Fruit fly (Drosophila melanogaster) whole organism, embryonic: ENCODE results near the gene dsd.

ENCODE experiments used
- Aef1 ChIP-seq: fragments of 200-800 bp; sonication (Bioruptor generic); IDR thresholded peaks from 3 replicates; pipeline ENCODE4 v1.3.6; 2022; ENCODE audit warnings: missing biosample characterization, missing genetic modification characterization
- Asciz ChIP-seq: fragments of 200-800 bp; sonication (Bioruptor generic); optimal IDR thresholded peaks from 2 replicates; lab custom pipeline; 2017; ENCODE audit warnings: missing biosample characterization, mild to moderate bottlenecking, missing genetic modification characterization, missing genetic modification reagents
- Awh ChIP-seq: fragments of 200-800 bp; sonication (Bioruptor generic); IDR thresholded peaks from 2 replicates; pipeline ENCODE4, ENCODE4 v1.3.6; 2022; ENCODE audit warnings: missing biosample characterization, missing genetic modification characterization
- CG10979 ChIP-seq: fragments of 200-800 bp; sonication (Bioruptor generic); optimal IDR thresholded peaks from 2 replicates; lab custom pipeline; 2018; ENCODE audit warnings: missing biosample characterization, mild to moderate bottlenecking, missing genetic modification characterization, moderate library complexity
- CG11456 ChIP-seq: fragments of 200-800 bp; sonication (Bioruptor generic); IDR thresholded peaks from 3 replicates; pipeline ENCODE4 v1.3.6; 2022; ENCODE audit warnings: missing biosample characterization, missing genetic modification characterization
- CG12219 ChIP-seq: fragments of 200-800 bp; sonication (Bioruptor generic); optimal IDR thresholded peaks from 3 replicates; lab custom pipeline; 2018; ENCODE audit warnings: missing biosample characterization, mild to moderate bottlenecking, missing genetic modification characterization
- CG13287 ChIP-seq: fragments of 200-800 bp; sonication (Bioruptor generic); IDR thresholded peaks from 2 replicates; pipeline ENCODE4 v1.3.6; 2022; ENCODE audit warnings: missing biosample characterization, missing genetic modification characterization; ENCODE audit not compliant: partially characterized antibody
- CG13424 ChIP-seq: fragments of 200-800 bp; sonication (Bioruptor generic); optimal IDR thresholded peaks from 2 replicates; lab custom pipeline; 2019; ENCODE audit warnings: missing biosample characterization, mild to moderate bottlenecking, missing genetic modification characterization, moderate library complexity
- CG14014 ChIP-seq: fragments of 200-800 bp; sonication (Bioruptor generic); IDR thresholded peaks from 2 replicates; pipeline ENCODE4 v1.3.6; 2022; ENCODE audit warnings: missing biosample characterization, missing genetic modification characterization
- CG1529 ChIP-seq: fragments of 200-800 bp; sonication (Bioruptor generic); optimal IDR thresholded peaks from 3 replicates; lab custom pipeline; 2018; ENCODE audit warnings: missing biosample characterization, missing genetic modification characterization
- CG15696 ChIP-seq: fragments of 200-800 bp; sonication (Bioruptor generic); optimal IDR thresholded peaks from 2 replicates; lab custom pipeline; 2019; ENCODE audit warnings: missing biosample characterization, mild to moderate bottlenecking, missing genetic modification characterization, moderate library complexity
- CG1603 ChIP-seq: fragments of 200-800 bp; sonication (Bioruptor generic); optimal IDR thresholded peaks from 2 replicates; lab custom pipeline; 2019; ENCODE audit warnings: missing biosample characterization, mild to moderate bottlenecking, missing genetic modification characterization, moderate library complexity
- CG16779 ChIP-seq: fragments of 200-800 bp; sonication (Bioruptor generic); IDR thresholded peaks from 2 replicates; pipeline ENCODE4 v1.3.6; 2022; ENCODE audit warnings: missing biosample characterization, missing genetic modification characterization
- CG18764 ChIP-seq: fragments of 200-800 bp; sonication (Bioruptor generic); optimal IDR thresholded peaks from 3 replicates; lab custom pipeline; 2016; ENCODE audit warnings: missing biosample characterization, missing genetic modification characterization
- CG2875 ChIP-seq: fragments of 200-800 bp; sonication (Bioruptor generic); optimal IDR thresholded peaks from 2 replicates; lab custom pipeline; 2017; ENCODE audit warnings: missing biosample characterization, mild to moderate bottlenecking, missing genetic modification characterization, missing genetic modification reagents
- CG31441 ChIP-seq: fragments of 200-800 bp; sonication (Bioruptor generic); IDR thresholded peaks from 2 replicates; pipeline ENCODE4 v1.3.6; 2022; ENCODE audit warnings: missing biosample characterization, missing genetic modification characterization
- CG32767 ChIP-seq: fragments of 200-800 bp; sonication (Bioruptor generic); IDR thresholded peaks from 2 replicates; pipeline ENCODE4 v1.3.6; 2022; ENCODE audit warnings: missing biosample characterization, missing genetic modification characterization
- CG33213 ChIP-seq: fragments of 200-800 bp; sonication (Bioruptor generic); optimal IDR thresholded peaks from 3 replicates; lab custom pipeline; 2016; ENCODE audit warnings: missing biosample characterization, missing genetic modification characterization
- CG42726 ChIP-seq: fragments of 200-800 bp; sonication (Bioruptor generic); IDR thresholded peaks from 2 replicates; pipeline ENCODE4 v1.3.6; 2022; ENCODE audit warnings: missing biosample characterization, missing genetic modification characterization; ENCODE audit not compliant: partially characterized antibody
- CG4730 ChIP-seq: fragments of 200-800 bp; sonication (Bioruptor generic); IDR thresholded peaks from 2 replicates; pipeline ENCODE4 v1.3.6; 2022; ENCODE audit warnings: missing biosample characterization, missing genetic modification characterization
- CG5180 ChIP-seq: fragments of 200-800 bp; sonication (Bioruptor generic); optimal IDR thresholded peaks from 3 replicates; lab custom pipeline; 2017; ENCODE audit warnings: missing biosample characterization, missing genetic modification characterization, mild to moderate bottlenecking, moderate library complexity, missing genetic modification reagents
- CG6689 ChIP-seq: fragments of 200-800 bp; sonication (Bioruptor generic); IDR thresholded peaks from 2 replicates; pipeline ENCODE4 v1.3.6; 2022; ENCODE audit warnings: missing biosample characterization, missing genetic modification characterization
- CG6813 ChIP-seq: fragments of 200-800 bp; sonication (Bioruptor generic); optimal IDR thresholded peaks from 2 replicates; lab custom pipeline; 2017; ENCODE audit warnings: missing biosample characterization, missing genetic modification characterization, mild to moderate bottlenecking, moderate library complexity, missing genetic modification reagents
- CG7556 ChIP-seq: fragments of 200-800 bp; sonication (Bioruptor generic); optimal IDR thresholded peaks from 2 replicates; lab custom pipeline; 2017; ENCODE audit warnings: missing biosample characterization, mild to moderate bottlenecking, missing genetic modification characterization
- CG7786 ChIP-seq: fragments of 200-800 bp; sonication (Bioruptor generic); optimal IDR thresholded peaks from 2 replicates; lab custom pipeline; 2016; ENCODE audit warnings: missing biosample characterization, missing genetic modification characterization
- CG9817 ChIP-seq: fragments of 200-800 bp; sonication (Bioruptor generic); optimal IDR thresholded peaks from 2 replicates; lab custom pipeline; 2018; ENCODE audit warnings: missing biosample characterization, mild to moderate bottlenecking, missing genetic modification characterization, moderate library complexity
- CoRest ChIP-seq: fragments of 200-800 bp; sonication (Bioruptor generic); optimal IDR thresholded peaks from 3 replicates; lab custom pipeline; 2018; ENCODE audit warnings: missing biosample characterization, mild to moderate bottlenecking, missing genetic modification characterization, moderate library complexity
- Eip74EF ChIP-seq, 2 experiments: fragments of 200-800 bp in 1 of 2; fragments of >200 bp in 1 of 2; sonication (Bioruptor generic) in 1 of 2; optimal IDR thresholded peaks; 2 replicates each; lab custom pipeline; 2017 to 2019; ENCODE audit warnings: missing biosample characterization in 2 of 2, missing genetic modification characterization in 2 of 2, mild to moderate bottlenecking in 1 of 2, moderate library complexity in 1 of 2
- Ets65A ChIP-seq: fragments of 200-800 bp; sonication (Bioruptor generic); peaks from one replicate; lab custom pipeline; 2016; ENCODE audit warnings: missing biosample characterization, missing genetic modification characterization
- Jarid2 ChIP-seq: fragments of 200-800 bp; sonication (Bioruptor generic); optimal IDR thresholded peaks from 3 replicates; lab custom pipeline; 2017; ENCODE audit warnings: mild to moderate bottlenecking, missing biosample characterization, missing genetic modification reagents, missing genetic modification characterization
- Lpt ChIP-seq: fragments of >200 bp; optimal IDR thresholded peaks from 2 replicates; lab custom pipeline; 2018; ENCODE audit warnings: missing biosample characterization, missing genetic modification characterization
- MESR4 ChIP-seq: fragments of 200-800 bp; sonication (Bioruptor generic); optimal IDR thresholded peaks from 2 replicates; lab custom pipeline; 2018; ENCODE audit warnings: missing biosample characterization, mild to moderate bottlenecking, missing genetic modification characterization, moderate library complexity
- Neu2 ChIP-seq: fragments of 200-800 bp; sonication (Bioruptor generic); optimal IDR thresholded peaks from 3 replicates; lab custom pipeline; 2016; ENCODE audit warnings: missing biosample characterization, missing genetic modification characterization, borderline replicate concordance
- Oli ChIP-seq: fragments of 200-800 bp; sonication (Bioruptor generic); optimal IDR thresholded peaks from 2 replicates; lab custom pipeline; 2018; ENCODE audit warnings: missing biosample characterization, mild to moderate bottlenecking, missing genetic modification characterization, moderate library complexity
- PHDP ChIP-seq: fragments of 200-800 bp; sonication (Bioruptor generic); optimal IDR thresholded peaks from 3 replicates; lab custom pipeline; 2018; ENCODE audit warnings: missing biosample characterization, mild to moderate bottlenecking, missing genetic modification characterization, moderate library complexity
- Sin3A ChIP-seq: fragments of >200 bp; optimal IDR thresholded peaks from 2 replicates; lab custom pipeline; 2018
- al ChIP-seq: fragments of 200-800 bp; sonication (Bioruptor generic); IDR thresholded peaks from 2 replicates; pipeline ENCODE4 v1.3.6; 2022; ENCODE audit warnings: missing biosample characterization, missing genetic modification characterization
- bsh ChIP-seq, 2 experiments: fragments of 200-800 bp; sonication (Bioruptor generic); optimal IDR thresholded peaks; 2 replicates each; lab custom pipeline; 2017 to 2018; ENCODE audit warnings: mild to moderate bottlenecking in 2 of 2, missing biosample characterization in 2 of 2, missing genetic modification characterization in 2 of 2, moderate library complexity in 1 of 2
- cad ChIP-seq: fragments of >200 bp; optimal IDR thresholded peaks from 2 replicates; lab custom pipeline; 2017; ENCODE audit warnings: missing biosample characterization, missing genetic modification characterization
- dmrt99B ChIP-seq: fragments of 200-800 bp; sonication (Bioruptor generic); optimal IDR thresholded peaks from 2 replicates; lab custom pipeline; 2018; ENCODE audit warnings: missing biosample characterization, mild to moderate bottlenecking, missing genetic modification characterization, moderate library complexity
- esg ChIP-seq: fragments of 200-800 bp; sonication (Bioruptor generic); conservative IDR thresholded peaks from 2 replicates; pipeline ENCODE4 v1.3.6; 2022; ENCODE audit warnings: missing biosample characterization, missing genetic modification characterization
- eve ChIP-seq, 2 experiments: fragments of >200 bp; optimal IDR thresholded peaks; 2 replicates each; lab custom pipeline; 2017; ENCODE audit warnings: missing biosample characterization in 2 of 2, missing genetic modification characterization in 2 of 2
- fu2 ChIP-seq: fragments of 200-800 bp; sonication (Bioruptor generic); optimal IDR thresholded peaks from 2 replicates; lab custom pipeline; 2016; ENCODE audit warnings: missing biosample characterization, missing genetic modification characterization
- hb ChIP-seq: fragments of 200-800 bp; sonication (Bioruptor generic); IDR thresholded peaks from 3 replicates; pipeline ENCODE4 v1.3.6; 2022; ENCODE audit warnings: missing biosample characterization, missing genetic modification characterization; ENCODE audit not compliant: partially characterized antibody
- lab ChIP-seq: fragments of 200-800 bp; sonication (Bioruptor generic); optimal IDR thresholded peaks from 3 replicates; lab custom pipeline; 2017; ENCODE audit warnings: missing biosample characterization, missing genetic modification characterization, mild to moderate bottlenecking, moderate library complexity, missing genetic modification reagents
- p53 ChIP-seq: fragments of 200-800 bp; sonication (Bioruptor generic); optimal IDR thresholded peaks from 2 replicates; lab custom pipeline; 2016; ENCODE audit warnings: missing biosample characterization, missing genetic modification characterization
- slp2 ChIP-seq: fragments of 200-800 bp; sonication (Bioruptor generic); optimal IDR thresholded peaks from 2 replicates; lab custom pipeline; 2016; ENCODE audit warnings: missing biosample characterization, missing genetic modification characterization
- ssp ChIP-seq: fragments of 200-800 bp; sonication (Bioruptor generic); IDR thresholded peaks from 2 replicates; pipeline ENCODE4 v1.3.6; 2022; ENCODE audit warnings: missing biosample characterization, missing genetic modification characterization
- sug ChIP-seq: fragments of 200-800 bp; optimal IDR thresholded peaks from 2 replicates; lab custom pipeline; 2019; ENCODE audit warnings: missing biosample characterization, mild to moderate bottlenecking, missing genetic modification characterization, moderate library complexity
- ttk ChIP-seq: fragments of 200-800 bp; sonication (Bioruptor generic); IDR thresholded peaks from 2 replicates; pipeline ENCODE4 v2.1.2; 2022; ENCODE audit warnings: missing biosample characterization, missing genetic modification characterization

Gene dsd

dm6 chr3R:27581890-27582487 is 25.2 kb downstream of the dsd start, which contains the start of gene wdb (continued):
- TF ChIP-seq CG10979 (no peak), dmrt99B (tag; lab: Kevin White, UChicago) (peak; percentile 38), ttk (GFP tag; lab: Robert Waterston, UW) (no peak), CG1529 (GFP tag; lab: Kevin White, UChicago) (no peak), CG12219 (no peak), ssp (GFP tag; lab: Robert Waterston, UW) (no peak), CG2875 (no peak), CG5180 (no peak), CoRest (peak; percentile 60), al (GFP tag; lab: Robert Waterston, UW) (no peak), CG1603 (no peak), hb (GFP tag; lab: Robert Waterston, UW) (no peak), Oli (tag; lab: Kevin White, UChicago) (no peak), CG6689 (GFP tag; lab: Robert Waterston, UW) (no peak), Aef1 (GFP tag; lab: Robert Waterston, UW) (no peak), MESR4 (GFP tag; lab: Kevin White, UChicago) (peak; percentile 93), CG11456 (no peak), CG14014 (no peak), CG6813 (GFP tag; lab: Kevin White, UChicago) (no peak), Asciz (GFP tag; lab: Kevin White, UChicago) (no peak), esg (GFP tag; lab: Robert Waterston, UW) (no peak), CG9817 (tag; lab: Kevin White, UChicago) (peak; percentile 60), CG4730 (no peak), CG32767 (GFP tag; lab: Robert Waterston, UW) (no peak), eve (GFP tag; optimal IDR thresholded peaks at IDR 0.05; lab: Kevin White, UChicago) (no peak), Ets65A (GFP tag; lab: Kevin White, UChicago) (peak; percentile 96), lab (GFP tag; lab: Kevin White, UChicago) (no peak), fu2 (GFP tag; lab: Kevin White, UChicago) (peak; percentile 47), CG7786 (GFP tag; lab: Kevin White, UChicago) (peak; percentile 43), bsh (GFP tag; optimal IDR thresholded peaks at IDR 0.05; lab: Kevin White, UChicago) (peak in 1 of 2 experiments; percentile 33), CG42726 (GFP tag; lab: Robert Waterston, UW) (no peak), CG13287 (GFP tag; lab: Robert Waterston, UW) (no peak), PHDP (tag; lab: Kevin White, UChicago) (no peak), Neu2 (no peak), CG31441 (no peak), Sin3A (lab: Kevin White, UChicago) (peak; percentile 32), Awh (GFP tag; lab: Robert Waterston, UW) (no peak), CG15696 (tag; lab: Kevin White, UChicago) (no peak), CG18764 (GFP tag; lab: Kevin White, UChicago) (no peak), CG13424 (tag; lab: Kevin White, UChicago) (peak; percentile 31), CG33213 (GFP tag; lab: Kevin White, UChicago) (peak; percentile 26), Jarid2 (GFP tag; lab: Kevin White, UChicago) (no peak), Lpt (no peak), slp2 (GFP tag; lab: Kevin White, UChicago) (peak; percentile 64), sug (tag; lab: Kevin White, UChicago) (no peak), Eip74EF (GFP tag; optimal IDR thresholded peaks at IDR 0.05; lab: Kevin White, UChicago) (no peak), CG7556 (GFP tag; lab: Kevin White, UChicago) (no peak), cad (GFP tag; lab: Kevin White, UChicago) (no peak), p53 (peak; percentile 30), CG16779 (GFP tag; lab: Robert Waterston, UW) (no peak)
